Worm (Caenorhabditis elegans): ENCODE data around the gene mtl-1.

Gene mtl-1

ce11 chrV:6706771-6707170 is 15.1 kb upstream of the mtl-1 start, which contains the start of gene W02F12.4:
Gene W02F12.4 (minus strand): TSS chrV:6706934.
- TF ChIP-seq fos-1 (tag; optimal IDR thresholded peaks at IDR 0.05), result no peak
- no peak for TF ChIP-seq lin-15B (tag; optimal IDR thresholded peaks at IDR 0.05)
- TF ChIP-seq snpc-4 (tag; optimal IDR thresholded peaks at IDR 0.05), result no peak
- peak; percentile 46 for TF ChIP-seq ceh-28 (tag; optimal IDR thresholded peaks at IDR 0.05)
- TF ChIP-seq nhr-25 (tag; optimal IDR thresholded peaks at IDR 0.05), result peak; percentile 61
- TF ChIP-seq pha-4 (tag; optimal IDR thresholded peaks at IDR 0.05), result no peak
- TF ChIP-seq pqm-1 (tag; optimal IDR thresholded peaks at IDR 0.05), result peak; percentile 65
- no peak for TF ChIP-seq aly-2 (tag; optimal IDR thresholded peaks at IDR 0.05)
- TF ChIP-seq elt-2 (tag; optimal IDR thresholded peaks at IDR 0.05), result peak; percentile 88
- no peak for TF ChIP-seq mdl-1 (tag; optimal IDR thresholded peaks at IDR 0.05)
- peak in 2 of 3 experiments; percentile 4 to 71 for TF ChIP-seq elt-3 (tag; optimal IDR thresholded peaks at IDR 0.05)

- TF ChIP-seq ceh-16 (tag; optimal IDR thresholded peaks at IDR 0.05) (no peak), daf-12 (tag; optimal IDR thresholded peaks at IDR 0.05) (no peak), nhr-12 (tag; optimal IDR thresholded peaks at IDR 0.05) (no peak), fos-1 (tag; optimal IDR thresholded peaks at IDR 0.05) (no peak), ZK546.5 (tag; optimal IDR thresholded peaks at IDR 0.05) (no peak), ztf-4 (tag; optimal IDR thresholded peaks at IDR 0.05) (no peak), ceh-82 (tag; optimal IDR thresholded peaks at IDR 0.05) (no peak), unc-39 (tag; optimal IDR thresholded peaks at IDR 0.05) (no peak), eor-1 (tag; optimal IDR thresholded peaks at IDR 0.05) (no peak), egl-27 (tag; optimal IDR thresholded peaks at IDR 0.05) (no peak), fkh-2 (tag; optimal IDR thresholded peaks at IDR 0.05) (no peak), zag-1 (tag; optimal IDR thresholded peaks at IDR 0.05) (no peak), elt-3 (tag; optimal IDR thresholded peaks at IDR 0.05) (no peak), unc-62 (GFP tag; optimal IDR thresholded peaks at IDR 0.05) (no peak), pha-4 (tag; optimal IDR thresholded peaks at IDR 0.05) (no peak)
Measured at ce11 chrV:6705367-6705766, 13.7 kb upstream of the mtl-1 start.

- no peak for TF ChIP-seq elt-2 (tag; optimal IDR thresholded peaks at IDR 0.05)
- no peak for TF ChIP-seq ztf-4 (tag; optimal IDR thresholded peaks at IDR 0.05)
- TF ChIP-seq nhr-67 (tag; optimal IDR thresholded peaks at IDR 0.05), result no peak
- TF ChIP-seq jun-1 (tag; optimal IDR thresholded peaks at IDR 0.05), result no peak
- no peak for TF ChIP-seq skn-1 (tag; optimal IDR thresholded peaks at IDR 0.05)
- TF ChIP-seq zag-1 (tag; optimal IDR thresholded peaks at IDR 0.05), result no peak
- no peak for TF ChIP-seq eor-1 (tag; optimal IDR thresholded peaks at IDR 0.05)
- TF ChIP-seq ceh-16 (tag; optimal IDR thresholded peaks at IDR 0.05), result no peak
Measured at ce11 chrV:6704482-6704881, 12.8 kb upstream of the mtl-1 start.

ce11 chrV:6702692-6703091 is 11.0 kb upstream of the mtl-1 start, which contains the start of gene era-1:
Gene era-1 (plus strand): TSS chrV:6703057.
- TF ChIP-seq fkh-10 (GFP tag; optimal IDR thresholded peaks at IDR 0.05), result no peak
- TF ChIP-seq nfya-1 (tag; optimal IDR thresholded peaks at IDR 0.05; ENCODE audit: insufficient read depth), result no peak
- no peak for TF ChIP-seq nhr-23 (tag; optimal IDR thresholded peaks at IDR 0.05)
- no peak for TF ChIP-seq ceh-16 (tag; optimal IDR thresholded peaks at IDR 0.05)
- TF ChIP-seq daf-12 (tag; optimal IDR thresholded peaks at IDR 0.05), result no peak
- no peak for TF ChIP-seq nhr-77 (tag; optimal IDR thresholded peaks at IDR 0.05)
- no peak for TF ChIP-seq ztf-11 (tag; optimal IDR thresholded peaks at IDR 0.05)
- no peak for TF ChIP-seq zag-1 (tag; optimal IDR thresholded peaks at IDR 0.05)
- TF ChIP-seq pha-4 (tag; optimal IDR thresholded peaks at IDR 0.05), result no peak
- TF ChIP-seq nhr-12 (tag; optimal IDR thresholded peaks at IDR 0.05), result no peak
- TF ChIP-seq unc-39 (tag; optimal IDR thresholded peaks at IDR 0.05), result no peak
- TF ChIP-seq ceh-28 (tag; optimal IDR thresholded peaks at IDR 0.05), result no peak
- TF ChIP-seq nhr-76 (tag; optimal IDR thresholded peaks at IDR 0.05), result no peak
- no peak for TF ChIP-seq mdl-1 (tag; optimal IDR thresholded peaks at IDR 0.05)
- TF ChIP-seq ama-1 (optimal IDR thresholded peaks at IDR 0.05), result no peak
- TF ChIP-seq nhr-28 (tag; optimal IDR thresholded peaks at IDR 0.05), result no peak
- no peak for TF ChIP-seq ceh-82 (tag; optimal IDR thresholded peaks at IDR 0.05)
- no peak for TF ChIP-seq hmg-11 (tag; optimal IDR thresholded peaks at IDR 0.05)
- no peak for TF ChIP-seq tbx-2 (tag; optimal IDR thresholded peaks at IDR 0.05)
- TF ChIP-seq sea-2 (GFP tag; optimal IDR thresholded peaks at IDR 0.05), result no peak

Measured in whole organism, L3 larva.